ENCODE assay signal across 2 fruit fly cellular contexts in the genomic region with DNA sequence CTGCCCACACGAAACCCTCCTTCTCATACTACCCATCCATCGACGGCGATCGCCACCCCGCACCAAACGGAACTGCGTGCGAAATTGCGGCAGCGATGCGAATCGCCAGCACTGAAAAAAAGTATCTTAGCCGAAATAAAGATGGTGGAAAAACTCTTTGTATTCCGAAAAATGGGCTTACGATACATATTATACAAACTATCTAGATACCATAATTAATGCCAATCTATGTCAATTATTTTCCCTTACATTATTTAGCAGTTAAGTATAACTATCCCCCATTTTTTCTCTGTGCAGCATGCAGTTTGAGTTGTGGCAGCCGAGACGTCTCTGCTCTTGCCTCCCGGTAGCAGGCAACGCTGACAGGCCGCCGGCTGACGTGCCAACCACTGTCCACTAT.
TF ChIP-seq lines count a peak whose summit lies in the region.

No protein-coding gene starts in this region.

TF ChIP-seq in whole organism, prepupa, 60 proteins besides CTCF, POLR2A, EP300 and RAD21 (continued from another document):
- TF ChIP-seq esn (GFP tag; optimal IDR thresholded peaks at IDR 0.05; lab: Kevin White, UChicago) (peak; percentile 76), CG11294 (GFP tag; IDR thresholded peaks at IDR 0.05; lab: Robert Waterston, UW) (no peak), CG15336 (GFP tag; IDR thresholded peaks at IDR 0.05; lab: Robert Waterston, UW) (peak; percentile 82), Sox102F (GFP tag; optimal IDR thresholded peaks at IDR 0.05; lab: Kevin White, UChicago) (peak; percentile 45), CG8119 (GFP tag; IDR thresholded peaks at IDR 0.05; lab: Robert Waterston, UW) (peak; percentile 81), acj6 (GFP tag; optimal IDR thresholded peaks at IDR 0.05; lab: Kevin White, UChicago) (peak; percentile 70), salr (GFP tag; optimal IDR thresholded peaks at IDR 0.05; lab: Kevin White, UChicago) (peak; percentile 25 to 62), CG11902 (GFP tag; optimal IDR thresholded peaks at IDR 0.05; lab: Kevin White, UChicago) (no peak), CG8319 (GFP tag; optimal IDR thresholded peaks at IDR 0.05; lab: Kevin White, UChicago) (peak; percentile 32), CG10631 (GFP tag; optimal IDR thresholded peaks at IDR 0.05; lab: Kevin White, UChicago) (peak; percentile 76), Hr38 (GFP tag; optimal IDR thresholded peaks at IDR 0.05; lab: Kevin White, UChicago) (no peak), CG3032 (tag; optimal IDR thresholded peaks at IDR 0.05; lab: Kevin White, UChicago) (peak; percentile 49), Smox (GFP tag; optimal IDR thresholded peaks at IDR 0.05; lab: Kevin White, UChicago) (peak; percentile 53), fd59A (GFP tag; optimal IDR thresholded peaks at IDR 0.05; lab: Kevin White, UChicago) (peak; percentile 55), CG32006 (GFP tag; optimal IDR thresholded peaks at IDR 0.05; lab: Kevin White, UChicago) (peak; percentile 79), Eip78C (GFP tag; lab: Kevin White, UChicago) (peak; percentile 95), CG6808 (GFP tag; optimal IDR thresholded peaks at IDR 0.05; lab: Kevin White, UChicago) (peak; percentile 62), ss (GFP tag; optimal IDR thresholded peaks at IDR 0.05; lab: Kevin White, UChicago) (peak; percentile 63 to 66), net (GFP tag; optimal IDR thresholded peaks at IDR 0.05; lab: Kevin White, UChicago) (peak; percentile 67), Hr4 (GFP tag; optimal IDR thresholded peaks at IDR 0.05; lab: Kevin White, UChicago) (peak; percentile 77), cyc (GFP tag; optimal IDR thresholded peaks at IDR 0.05; lab: Kevin White, UChicago) (peak; percentile 41), Sox15 (GFP tag; optimal IDR thresholded peaks at IDR 0.05; lab: Kevin White, UChicago) (no peak), fd85E (GFP tag; optimal IDR thresholded peaks at IDR 0.05; lab: Kevin White, UChicago) (no peak), Gug (GFP tag; IDR thresholded peaks at IDR 0.05; lab: Robert Waterston, UW) (no peak), CG1621 (tag; optimal IDR thresholded peaks at IDR 0.05; lab: Kevin White, UChicago) (peak; percentile 58), CG7368 (GFP tag; optimal IDR thresholded peaks at IDR 0.05; lab: Kevin White, UChicago) (peak; percentile 4), achi (GFP tag; optimal IDR thresholded peaks at IDR 0.05; lab: Kevin White, UChicago) (peak; percentile 70), CG11762 (GFP tag; optimal IDR thresholded peaks at IDR 0.05; lab: Kevin White, UChicago; ENCODE audit: insufficient read depth) (peak; percentile 5), CG34406 (GFP tag; optimal IDR thresholded peaks at IDR 0.05; lab: Kevin White, UChicago) (peak; percentile 50), Sox14 (GFP tag; optimal IDR thresholded peaks at IDR 0.05; lab: Kevin White, UChicago) (peak; percentile 74), Ets21C (GFP tag; optimal IDR thresholded peaks at IDR 0.05; lab: Kevin White, UChicago) (peak; percentile 38), lz (GFP tag; optimal IDR thresholded peaks at IDR 0.05; lab: Kevin White, UChicago) (peak; percentile 70), CG9139 (GFP tag; optimal IDR thresholded peaks at IDR 0.05; lab: Kevin White, UChicago) (peak; percentile 32), CG6854 (GFP tag; optimal IDR thresholded peaks at IDR 0.05; lab: Kevin White, UChicago) (no peak), CG31627 (GFP tag; optimal IDR thresholded peaks at IDR 0.05; lab: Kevin White, UChicago) (peak; percentile 56)

TF ChIP-seq in whole organism, wandering third instar larva, 38 proteins besides CTCF, POLR2A, EP300 and RAD21 (continued from another document):
- TF ChIP-seq h (GFP tag; optimal IDR thresholded peaks at IDR 0.05; lab: Kevin White, UChicago) = peak; percentile 71
- TF ChIP-seq Mio (GFP tag; optimal IDR thresholded peaks at IDR 0.05; lab: Kevin White, UChicago) = no peak
- no peak for TF ChIP-seq GATAd (GFP tag; optimal IDR thresholded peaks at IDR 0.05; lab: Kevin White, UChicago)
